Worm (Caenorhabditis elegans): Measurements from ENCODE around the gene snap-29.

- TF ChIP-seq ZK546.5 (tag; optimal IDR thresholded peaks at IDR 0.05) = no peak
- TF ChIP-seq ztf-4 (tag; optimal IDR thresholded peaks at IDR 0.05) = no peak
Measured at ce11 chrIII:8772428-8773027, 3.5 kb upstream of the snap-29 start.
